Fruit fly (Drosophila melanogaster) whole organism, embryonic: ENCODE results near the gene dgrn.
A peak's percentile ranks its signal among the peaks of the same experiment; 100 is the strongest.

Experiments used
- ATbp ChIP-seq: fragments of 200-800 bp; sonication (Bioruptor generic); optimal IDR thresholded peaks from 2 replicates; lab custom pipeline; 2017; ENCODE audit warnings: missing biosample characterization, mild to moderate bottlenecking, missing genetic modification characterization, missing genetic modification reagents
- Ada2b ChIP-seq: fragments of 200-800 bp; sonication (Bioruptor generic); IDR thresholded peaks from 2 replicates; pipeline ENCODE4 v1.3.6; 2022; ENCODE audit warnings: missing biosample characterization, missing genetic modification characterization
- CG1024 ChIP-seq: fragments of 200-800 bp; sonication (Bioruptor generic); IDR thresholded peaks from 2 replicates; pipeline ENCODE4 v1.3.6; 2022; ENCODE audit warnings: missing biosample characterization, missing genetic modification characterization
- CG12236 ChIP-seq: fragments of 200-800 bp; sonication (Bioruptor generic); optimal IDR thresholded peaks from 2 replicates; lab custom pipeline; 2016; ENCODE audit warnings: missing biosample characterization, missing genetic modification characterization
- CG1603 ChIP-seq: fragments of 200-800 bp; sonication (Bioruptor generic); optimal IDR thresholded peaks from 2 replicates; lab custom pipeline; 2019; ENCODE audit warnings: missing biosample characterization, mild to moderate bottlenecking, missing genetic modification characterization, moderate library complexity
- CG17568 ChIP-seq: fragments of 200-800 bp; sonication (Bioruptor generic); optimal IDR thresholded peaks from 2 replicates; lab custom pipeline; 2018; ENCODE audit warnings: missing biosample characterization, mild to moderate bottlenecking, missing genetic modification characterization, moderate library complexity
- CG17912 ChIP-seq: fragments of 200-800 bp; sonication (Bioruptor generic); optimal IDR thresholded peaks from 2 replicates; lab custom pipeline; 2018; ENCODE audit warnings: missing biosample characterization, mild to moderate bottlenecking, missing genetic modification characterization
- CG18599 ChIP-seq: fragments of 200-800 bp; sonication (Bioruptor generic); optimal IDR thresholded peaks from 3 replicates; lab custom pipeline; 2017; ENCODE audit warnings: missing biosample characterization, missing genetic modification characterization, mild to moderate bottlenecking, moderate library complexity, missing genetic modification reagents
- CG2202 ChIP-seq: fragments of 200-800 bp; sonication (Bioruptor generic); optimal IDR thresholded peaks from 2 replicates; lab custom pipeline; 2018; ENCODE audit warnings: missing biosample characterization, mild to moderate bottlenecking, missing genetic modification characterization
- CG32532 ChIP-seq: fragments of 200-800 bp; sonication (Bioruptor generic); IDR thresholded peaks from 2 replicates; pipeline ENCODE4 v1.3.6; 2022; ENCODE audit warnings: missing biosample characterization, missing genetic modification characterization
- CG3281 ChIP-seq: fragments of 200-800 bp; sonication (Bioruptor generic); optimal IDR thresholded peaks from 3 replicates; lab custom pipeline; 2017; ENCODE audit warnings: missing biosample characterization, mild to moderate bottlenecking, missing genetic modification characterization
- CG34422 ChIP-seq: fragments of 200-800 bp; sonication (Bioruptor generic); IDR thresholded peaks from 3 replicates; pipeline ENCODE4 v1.3.6; 2022; ENCODE audit warnings: missing biosample characterization, missing genetic modification characterization
- CG4707 ChIP-seq: fragments of 200-800 bp; sonication (Bioruptor generic); optimal IDR thresholded peaks from 2 replicates; lab custom pipeline; 2018; ENCODE audit warnings: missing biosample characterization, mild to moderate bottlenecking, missing genetic modification characterization, moderate library complexity
- CG8388 ChIP-seq: fragments of 200-800 bp; sonication (Bioruptor generic); optimal IDR thresholded peaks from 2 replicates; lab custom pipeline; 2019; ENCODE audit warnings: missing biosample characterization, mild to moderate bottlenecking, missing genetic modification characterization, moderate library complexity
- CG8944 ChIP-seq: fragments of 200-800 bp; sonication (Bioruptor generic); optimal IDR thresholded peaks from 3 replicates; lab custom pipeline; 2016; ENCODE audit warnings: missing biosample characterization, missing genetic modification characterization
- CTCF ChIP-seq: fragments of 200-800 bp; sonication (Bioruptor generic); optimal IDR thresholded peaks from 2 replicates; lab custom pipeline; 2017; ENCODE audit warnings: missing biosample characterization, mild to moderate bottlenecking, missing genetic modification characterization, moderate library complexity
- Ets65A ChIP-seq: fragments of 200-800 bp; sonication (Bioruptor generic); peaks from one replicate; lab custom pipeline; 2016; ENCODE audit warnings: missing biosample characterization, missing genetic modification characterization
- Hmr ChIP-seq: fragments of 200-800 bp; sonication (Bioruptor generic); optimal IDR thresholded peaks from 3 replicates; lab custom pipeline; 2017; ENCODE audit warnings: mild to moderate bottlenecking, missing biosample characterization, missing genetic modification reagents, missing genetic modification characterization
- Hr3 ChIP-seq: fragments of 200-800 bp; sonication (Bioruptor generic); optimal IDR thresholded peaks from 3 replicates; lab custom pipeline; 2016; ENCODE audit warnings: missing biosample characterization, missing genetic modification characterization
- Hr39 ChIP-seq: fragments of >200 bp; optimal IDR thresholded peaks from 2 replicates; lab custom pipeline; 2017
- MESR4 ChIP-seq: fragments of 200-800 bp; sonication (Bioruptor generic); optimal IDR thresholded peaks from 2 replicates; lab custom pipeline; 2018; ENCODE audit warnings: missing biosample characterization, mild to moderate bottlenecking, missing genetic modification characterization, moderate library complexity
- Meics ChIP-seq: fragments of 200-800 bp; sonication (Bioruptor generic); optimal IDR thresholded peaks from 2 replicates; lab custom pipeline; 2017; ENCODE audit warnings: missing biosample characterization, mild to moderate bottlenecking, missing genetic modification characterization
- NC2α ChIP-seq: fragments of 200-800 bp; sonication (Bioruptor generic); optimal IDR thresholded peaks from 2 replicates; lab custom pipeline; 2016; ENCODE audit warnings: missing biosample characterization, missing genetic modification characterization
- Ptx1 ChIP-seq: fragments of 200-800 bp; sonication (Bioruptor generic); IDR thresholded peaks from 2 replicates; pipeline ENCODE4 v1.3.6; 2022; ENCODE audit warnings: missing biosample characterization, missing genetic modification characterization
- Ravus ChIP-seq: fragments of 200-800 bp; sonication (Bioruptor generic); IDR thresholded peaks from 2 replicates; pipeline ENCODE4 v1.3.6; 2022; ENCODE audit warnings: missing biosample characterization, missing genetic modification characterization
- ara ChIP-seq: fragments of 200-800 bp; sonication (Bioruptor generic); IDR thresholded peaks from 2 replicates; pipeline ENCODE4 v1.3.6; 2022; ENCODE audit warnings: missing biosample characterization, missing genetic modification characterization
- bowl ChIP-seq: fragments of 200-800 bp; sonication (Bioruptor generic); IDR thresholded peaks from 2 replicates; pipeline ENCODE4 v1.3.6; 2022; ENCODE audit warnings: missing biosample characterization, missing genetic modification characterization
- cas ChIP-seq: fragments of 200-800 bp; sonication (Bioruptor generic); IDR thresholded peaks from 2 replicates; pipeline ENCODE4 v1.3.6; 2022; ENCODE audit warnings: missing biosample characterization, missing genetic modification characterization
- cato ChIP-seq: fragments of 200-800 bp; sonication (Bioruptor generic); optimal IDR thresholded peaks from 2 replicates; lab custom pipeline; 2016; ENCODE audit warnings: missing biosample characterization, missing genetic modification characterization, borderline replicate concordance
- dmrt99B ChIP-seq: fragments of 200-800 bp; sonication (Bioruptor generic); optimal IDR thresholded peaks from 2 replicates; lab custom pipeline; 2018; ENCODE audit warnings: missing biosample characterization, mild to moderate bottlenecking, missing genetic modification characterization, moderate library complexity
- ems ChIP-seq: fragments of 200-800 bp; sonication (Bioruptor generic); optimal IDR thresholded peaks from 3 replicates; lab custom pipeline; 2016; ENCODE audit warnings: missing biosample characterization, missing genetic modification characterization
- esg ChIP-seq: fragments of 200-800 bp; sonication (Bioruptor generic); conservative IDR thresholded peaks from 2 replicates; pipeline ENCODE4 v1.3.6; 2022; ENCODE audit warnings: missing biosample characterization, missing genetic modification characterization
- gsb ChIP-seq: fragments of 200-800 bp; sonication (Bioruptor generic); IDR thresholded peaks from 2 replicates; pipeline ENCODE4 v1.3.6; 2022; ENCODE audit warnings: missing biosample characterization, missing genetic modification characterization
- hkb ChIP-seq, 2 experiments: fragments of 200-800 bp in 1 of 2; fragments of >200 bp in 1 of 2; sonication (Bioruptor generic) in 1 of 2; IDR thresholded peaks in 1 of 2; optimal IDR thresholded peaks in 1 of 2; 2 replicates each; pipeline versions ENCODE4 v1.3.6 to Lab custom; 2017 to 2022; ENCODE audit warnings: missing biosample characterization in 1 of 2, missing genetic modification characterization in 1 of 2
- ind ChIP-seq: fragments of 200-800 bp; sonication (Bioruptor generic); optimal IDR thresholded peaks from 3 replicates; lab custom pipeline; 2016; ENCODE audit warnings: missing biosample characterization, missing genetic modification characterization
- psq ChIP-seq: fragments of 200-800 bp; sonication (Bioruptor generic); optimal IDR thresholded peaks from 2 replicates; lab custom pipeline; 2017; ENCODE audit warnings: missing biosample characterization, missing genetic modification characterization
- sim ChIP-seq: fragments of 200-800 bp; sonication (Bioruptor generic); IDR thresholded peaks from 2 replicates; pipeline ENCODE4 v1.3.6; 2022; ENCODE audit warnings: missing biosample characterization, missing genetic modification characterization
- slbo ChIP-seq: fragments of 200-800 bp; sonication (Bioruptor generic); IDR thresholded peaks from 2 replicates; pipeline ENCODE4 v1.3.6; 2022; ENCODE audit warnings: missing biosample characterization, missing genetic modification characterization
- zfh1 ChIP-seq: fragments of 200-800 bp; sonication (Bioruptor generic); IDR thresholded peaks from 3 replicates; pipeline ENCODE4 v1.3.6; 2022; ENCODE audit warnings: missing biosample characterization, missing genetic modification characterization

Gene dgrn

DNA sequence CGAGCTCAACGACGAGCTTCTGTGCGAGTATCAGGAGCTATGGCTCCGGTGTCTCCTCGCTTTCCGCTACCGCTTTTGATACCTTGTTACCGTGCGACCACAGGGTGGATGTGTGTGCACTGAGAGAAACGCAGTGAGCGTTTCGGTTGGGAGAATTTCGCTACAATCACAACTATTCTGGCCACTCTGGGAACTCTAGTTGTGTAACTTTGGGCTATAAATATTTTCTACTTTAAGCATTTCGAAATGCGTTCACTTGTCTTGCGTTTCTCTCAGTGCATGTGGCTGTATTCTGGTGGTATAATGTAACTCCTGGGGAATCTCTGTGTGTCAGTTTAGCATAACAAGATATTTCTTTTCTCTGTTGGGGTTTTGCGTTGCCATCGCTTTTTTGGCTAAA is 47.0 kb downstream of the dgrn start (continued):
- no peak for TF ChIP-seq MESR4
- no peak for TF ChIP-seq cato (GFP tag; lab: Kevin White, UChicago)
- TF ChIP-seq Ptx1 (GFP tag; lab: Robert Waterston, UW) = 0 out of 2 replicates have a peak, but pooled peaks have one; percentile 20
- peak; percentile 1 for TF ChIP-seq CG8944 (GFP tag; lab: Kevin White, UChicago)
- no peak for TF ChIP-seq CG1603 (tag; lab: Kevin White, UChicago)
- TF ChIP-seq slbo (GFP tag; lab: Robert Waterston, UW) = peak; percentile 45
- no peak for TF ChIP-seq CG17912 (GFP tag; lab: Kevin White, UChicago)
- no peak for TF ChIP-seq ATbp (GFP tag; lab: Kevin White, UChicago)
- TF ChIP-seq CG32532 = 0 out of 2 replicates have a peak, but pooled peaks have one; percentile 5
- TF ChIP-seq cas (GFP tag; lab: Robert Waterston, UW) = no peak
- TF ChIP-seq CG17568 = no peak
- no peak for TF ChIP-seq esg (GFP tag; lab: Robert Waterston, UW)
- peak; percentile 8 for TF ChIP-seq Hmr (GFP tag; lab: Kevin White, UChicago)
- TF ChIP-seq bowl = no peak
- no peak for TF ChIP-seq CG8388 (GFP tag; lab: Kevin White, UChicago)
- TF ChIP-seq gsb (GFP tag; lab: Robert Waterston, UW) = no peak
- TF ChIP-seq zfh1 (GFP tag; lab: Robert Waterston, UW) = 0 out of 3 replicates have a peak, but pooled peaks have one; percentile 13
- no peak for TF ChIP-seq Hr39 (lab: Kevin White, UChicago)
- no peak for TF ChIP-seq NC2α (GFP tag; lab: Kevin White, UChicago)
- no peak for TF ChIP-seq CG34422 (GFP tag; lab: Robert Waterston, UW)
- TF ChIP-seq Ravus (GFP tag; lab: Robert Waterston, UW) = no peak
- peak; percentile 93 for TF ChIP-seq Ets65A (GFP tag; lab: Kevin White, UChicago)
- TF ChIP-seq CTCF (GFP tag; lab: Kevin White, UChicago) = no peak
- TF ChIP-seq ind = peak; percentile 25
- TF ChIP-seq CG2202 (tag; lab: Kevin White, UChicago) = no peak
- peak; percentile 60 for TF ChIP-seq CG18599 (GFP tag; lab: Kevin White, UChicago)
- TF ChIP-seq hkb (optimal IDR thresholded peaks at IDR 0.05; lab: Kevin White, UChicago) = no peak
- no peak for TF ChIP-seq hkb (GFP tag; IDR thresholded peaks at IDR 0.05; lab: Robert Waterston, UW)
- TF ChIP-seq Ada2b (GFP tag; lab: Robert Waterston, UW) = peak; percentile 59; the same call in 1 of the 2 replicates
- peak; percentile 11; the same call in 1 of the 2 replicates for TF ChIP-seq ara
- no peak for TF ChIP-seq CG4707
- TF ChIP-seq psq = no peak
- TF ChIP-seq CG12236 (GFP tag; lab: Kevin White, UChicago) = no peak
- TF ChIP-seq dmrt99B = peak; percentile 21
- TF ChIP-seq Meics (GFP tag; lab: Kevin White, UChicago) = peak; percentile 3
- no peak for TF ChIP-seq CG1024 (GFP tag; lab: Robert Waterston, UW)
- no peak for TF ChIP-seq CG3281 (GFP tag; lab: Kevin White, UChicago)
- no peak for TF ChIP-seq ems (GFP tag; lab: Kevin White, UChicago)
- TF ChIP-seq Hr3 (GFP tag; lab: Kevin White, UChicago) = no peak
- TF ChIP-seq sim (GFP tag; lab: Robert Waterston, UW) = no peak
